Comparison of ENCODE assay signal across 1 fruit fly cellular context in the genomic region with DNA sequence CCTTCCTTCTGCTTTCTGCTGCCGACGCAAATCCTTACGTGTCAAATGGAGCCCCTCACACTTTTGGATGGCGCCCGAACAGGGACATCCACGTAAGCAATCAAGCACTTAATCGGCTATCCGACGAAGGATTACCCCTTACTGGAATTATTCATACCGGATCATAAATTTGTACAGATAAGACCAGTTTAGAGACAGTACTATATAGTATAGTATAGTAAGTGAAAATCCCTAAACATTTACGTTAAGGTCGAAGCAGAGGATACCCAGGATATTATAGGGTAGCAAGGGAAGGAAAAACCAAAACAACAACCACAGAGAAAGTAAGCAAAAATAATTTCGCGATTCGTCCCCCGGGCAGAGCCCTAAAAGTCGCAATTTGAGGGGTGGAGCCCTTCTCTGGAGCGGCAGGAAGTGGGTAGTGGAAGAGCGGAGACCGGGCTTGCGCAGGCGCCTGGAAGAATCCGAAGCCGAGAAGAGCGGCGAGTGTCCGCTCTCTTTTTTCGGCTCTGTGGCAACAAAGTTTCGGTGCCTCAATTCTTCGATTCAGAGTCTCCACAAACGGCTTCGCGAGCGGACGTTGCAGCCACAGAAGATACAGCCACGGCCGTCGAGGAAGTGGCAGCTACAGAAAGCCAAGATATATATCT.
TF ChIP-seq lines count a peak whose summit lies in the region.

No protein-coding gene starts in this region.

TF ChIP-seq in whole organism, embryonic, 481 proteins besides CTCF, POLR2A, EP300 and RAD21 (continued from another document and continues in another):
- TF ChIP-seq cato (GFP tag; optimal IDR thresholded peaks at IDR 0.05; lab: Kevin White, UChicago; ENCODE audit: borderline replicate concordance) (no peak), vnd (GFP tag; IDR thresholded peaks at IDR 0.05; lab: Robert Waterston, UW; ENCODE audit: partially characterized antibody) (no peak), gcm (GFP tag; optimal IDR thresholded peaks at IDR 0.05; lab: Kevin White, UChicago) (no peak), mirr (GFP tag; optimal IDR thresholded peaks at IDR 0.05; lab: Kevin White, UChicago) (peak; percentile 19), CG2889 (GFP tag; IDR thresholded peaks at IDR 0.05; lab: Robert Waterston, UW) (peak; percentile 48; the same call in 1 of the 3 replicates), Rx (GFP tag; IDR thresholded peaks at IDR 0.05; lab: Robert Waterston, UW) (0 out of 2 replicates have a peak, but pooled peaks have one; percentile 21), CG1832 (GFP tag; optimal IDR thresholded peaks at IDR 0.05; lab: Kevin White, UChicago) (no peak), CG7271 (tag; optimal IDR thresholded peaks at IDR 0.05; lab: Kevin White, UChicago) (no peak), CG3065 (GFP tag; optimal IDR thresholded peaks at IDR 0.05; lab: Kevin White, UChicago) (no peak), HLH4C (GFP tag; IDR thresholded peaks at IDR 0.05; lab: Robert Waterston, UW; ENCODE audit: partially characterized antibody) (no peak), repo (GFP tag; optimal IDR thresholded peaks at IDR 0.05; lab: Kevin White, UChicago) (no peak), p53 (GFP tag; optimal IDR thresholded peaks at IDR 0.05; lab: Kevin White, UChicago) (no peak), ems (GFP tag; optimal IDR thresholded peaks at IDR 0.05; lab: Kevin White, UChicago) (peak; percentile 70), mam (GFP tag; optimal IDR thresholded peaks at IDR 0.05; lab: Kevin White, UChicago) (peak; percentile 76), CG3995 (GFP tag; optimal IDR thresholded peaks at IDR 0.05; lab: Kevin White, UChicago) (peak; percentile 34), CHES-1-like (GFP tag; optimal IDR thresholded peaks at IDR 0.05; lab: Kevin White, UChicago) (peak; percentile 74), Ada2b (GFP tag; IDR thresholded peaks at IDR 0.05; lab: Robert Waterston, UW) (peak; percentile 64), dimm (GFP tag; IDR thresholded peaks at IDR 0.05; lab: Robert Waterston, UW) (0 out of 2 replicates have a peak, but pooled peaks have one; percentile 6), Dad (GFP tag; optimal IDR thresholded peaks at IDR 0.05; lab: Kevin White, UChicago) (peak; percentile 56), Poxn (GFP tag; IDR thresholded peaks at IDR 0.05; lab: Robert Waterston, UW) (0 out of 2 replicates have a peak, but pooled peaks have one; percentile 9), CG12299 (tag; optimal IDR thresholded peaks at IDR 0.05; lab: Kevin White, UChicago) (no peak), Nf-YA (GFP tag; IDR thresholded peaks at IDR 0.05; lab: Robert Waterston, UW) (0 out of 2 replicates have a peak, but pooled peaks have one; percentile 13), CG7928 (GFP tag; optimal IDR thresholded peaks at IDR 0.05; lab: Kevin White, UChicago) (no peak), danr (GFP tag; IDR thresholded peaks at IDR 0.05; lab: Robert Waterston, UW) (peak; percentile 36; the same call in 1 of the 2 replicates), CG6791 (GFP tag; IDR thresholded peaks at IDR 0.05; lab: Robert Waterston, UW; ENCODE audit: partially characterized antibody) (no peak), Ptx1 (GFP tag; IDR thresholded peaks at IDR 0.05; lab: Robert Waterston, UW) (peak; percentile 78), cad (GFP tag; optimal IDR thresholded peaks at IDR 0.05; lab: Kevin White, UChicago) (no peak), CG30403 (GFP tag; optimal IDR thresholded peaks at IDR 0.05; lab: Kevin White, UChicago) (peak; percentile 69), CG2202 (tag; optimal IDR thresholded peaks at IDR 0.05; lab: Kevin White, UChicago) (no peak), Lim3 (GFP tag; IDR thresholded peaks at IDR 0.05; lab: Robert Waterston, UW) (no peak), Eip74EF (GFP tag; optimal IDR thresholded peaks at IDR 0.05; lab: Kevin White, UChicago) (no peak), CG4282 (GFP tag; optimal IDR thresholded peaks at IDR 0.05; lab: Kevin White, UChicago) (peak; percentile 8), Ets97D (GFP tag; optimal IDR thresholded peaks at IDR 0.05; lab: Kevin White, UChicago) (peak; percentile 24), exex (tag; optimal IDR thresholded peaks at IDR 0.05; lab: Kevin White, UChicago) (peak; percentile 45), zen2 (GFP tag; IDR thresholded peaks at IDR 0.05; lab: Robert Waterston, UW; ENCODE audit: partially characterized antibody) (no peak), tap (tag; optimal IDR thresholded peaks at IDR 0.05; lab: Kevin White, UChicago) (peak; percentile 52), CG4617 (GFP tag; optimal IDR thresholded peaks at IDR 0.05; lab: Kevin White, UChicago; ENCODE audit: borderline replicate concordance) (no peak), CG10274 (GFP tag; optimal IDR thresholded peaks at IDR 0.05; lab: Kevin White, UChicago) (no peak), eve (GFP tag; optimal IDR thresholded peaks at IDR 0.05; lab: Kevin White, UChicago) (peak in 1 of 2 experiments; percentile 29), wor (GFP tag; IDR thresholded peaks at IDR 0.05; lab: Robert Waterston, UW) (peak; percentile 32; the same call in 1 of the 2 replicates), Dp (GFP tag; optimal IDR thresholded peaks at IDR 0.05; lab: Kevin White, UChicago) (no peak), CG2875 (GFP tag; optimal IDR thresholded peaks at IDR 0.05; lab: Kevin White, UChicago) (no peak), CG4360 (GFP tag; IDR thresholded peaks at IDR 0.05; lab: Robert Waterston, UW) (peak; percentile 43; the same call in 1 of the 2 replicates), Fer2 (tag; optimal IDR thresholded peaks at IDR 0.05; lab: Kevin White, UChicago) (peak; percentile 36), sug (tag; optimal IDR thresholded peaks at IDR 0.05; lab: Kevin White, UChicago) (peak; percentile 22), Hsf (GFP tag; optimal IDR thresholded peaks at IDR 0.05; lab: Kevin White, UChicago) (peak; percentile 62), salm (tag; optimal IDR thresholded peaks at IDR 0.05; lab: Kevin White, UChicago) (no peak), emc (GFP tag; optimal IDR thresholded peaks at IDR 0.05; lab: Kevin White, UChicago) (peak; percentile 10), Sin3A (optimal IDR thresholded peaks at IDR 0.05; lab: Kevin White, UChicago) (no peak), CG9797 (GFP tag; optimal IDR thresholded peaks at IDR 0.05; lab: Kevin White, UChicago) (no peak), otp (GFP tag; IDR thresholded peaks at IDR 0.05; lab: Robert Waterston, UW) (0 out of 3 replicates have a peak, but pooled peaks have one; percentile 14), Usf (GFP tag; optimal IDR thresholded peaks at IDR 0.05; lab: Kevin White, UChicago) (no peak), ewg (GFP tag; optimal IDR thresholded peaks at IDR 0.05; lab: Kevin White, UChicago) (peak; percentile 18), CG16863 (GFP tag; optimal IDR thresholded peaks at IDR 0.05; lab: Kevin White, UChicago) (peak; percentile 28), sna (GFP tag; IDR thresholded peaks at IDR 0.05; lab: Robert Waterston, UW; ENCODE audit: partially characterized antibody) (no peak), fd96Cb (tag; optimal IDR thresholded peaks at IDR 0.05; lab: Kevin White, UChicago) (peak; percentile 37), CG17829 (tag; optimal IDR thresholded peaks at IDR 0.05; lab: Kevin White, UChicago) (no peak), ham (GFP tag; IDR thresholded peaks at IDR 0.05; lab: Robert Waterston, UW) (no peak), crp (GFP tag; optimal IDR thresholded peaks at IDR 0.05; lab: Kevin White, UChicago) (no peak), CG12155 (GFP tag; optimal IDR thresholded peaks at IDR 0.05; lab: Kevin White, UChicago) (peak; percentile 60), Ravus (GFP tag; IDR thresholded peaks at IDR 0.05; lab: Robert Waterston, UW) (no peak), Hr3 (GFP tag; optimal IDR thresholded peaks at IDR 0.05; lab: Kevin White, UChicago) (peak; percentile 12), CG43689 (GFP tag; IDR thresholded peaks at IDR 0.05; lab: Robert Waterston, UW) (0 out of 2 replicates have a peak, but pooled peaks have one; percentile 17), CG3407 (GFP tag; optimal IDR thresholded peaks at IDR 0.05; lab: Kevin White, UChicago) (no peak), Asciz (GFP tag; optimal IDR thresholded peaks at IDR 0.05; lab: Kevin White, UChicago) (peak; percentile 10), NC2β (GFP tag; optimal IDR thresholded peaks at IDR 0.05; lab: Kevin White, UChicago) (peak; percentile 14), sob (GFP tag; IDR thresholded peaks at IDR 0.05; lab: Robert Waterston, UW) (peak; percentile 73), CG10565 (GFP tag; optimal IDR thresholded peaks at IDR 0.05; lab: Kevin White, UChicago) (no peak), chif (GFP tag; optimal IDR thresholded peaks at IDR 0.05; lab: Kevin White, UChicago) (peak; percentile 30 to 70), Awh (GFP tag; IDR thresholded peaks at IDR 0.05; lab: Robert Waterston, UW) (0 out of 2 replicates have a peak, but pooled peaks have one; percentile 13), lov (optimal IDR thresholded peaks at IDR 0.05; lab: Kevin White, UChicago) (no peak), lov (GFP tag; IDR thresholded peaks at IDR 0.05; lab: Robert Waterston, UW) (no peak), CG10543 (GFP tag; optimal IDR thresholded peaks at IDR 0.05; lab: Kevin White, UChicago) (no peak), CG5953 (GFP tag; IDR thresholded peaks at IDR 0.05; lab: Robert Waterston, UW) (no peak), nom (GFP tag; optimal IDR thresholded peaks at IDR 0.05; lab: Kevin White, UChicago) (peak; percentile 31), sim (GFP tag; IDR thresholded peaks at IDR 0.05; lab: Robert Waterston, UW) (0 out of 2 replicates have a peak, but pooled peaks have one; percentile 10), GATAe (GFP tag; conservative IDR thresholded peaks at IDR 0.05; lab: Robert Waterston, UW) (no peak; the same call in 1 of the 2 replicates), vvl (GFP tag; IDR thresholded peaks at IDR 0.05; lab: Robert Waterston, UW) (peak; percentile 81), Atf-2 (GFP tag; optimal IDR thresholded peaks at IDR 0.05; lab: Kevin White, UChicago) (peak; percentile 37), zen (tag; optimal IDR thresholded peaks at IDR 0.05; lab: Kevin White, UChicago) (peak; percentile 2), CG7372 (GFP tag; IDR thresholded peaks at IDR 0.05; lab: Robert Waterston, UW) (0 out of 2 replicates have a peak, but pooled peaks have one; percentile 29), sisA (GFP tag; IDR thresholded peaks at IDR 0.05; lab: Robert Waterston, UW) (peak; percentile 51), pum (GFP tag; optimal IDR thresholded peaks at IDR 0.05; lab: Kevin White, UChicago) (peak; percentile 39), Sox102F (GFP tag; optimal IDR thresholded peaks at IDR 0.05; lab: Kevin White, UChicago) (peak; percentile 36), H15 (GFP tag; IDR thresholded peaks at IDR 0.05; lab: Robert Waterston, UW) (0 out of 3 replicates have a peak, but pooled peaks have one; percentile 55), Oaz (GFP tag; IDR thresholded peaks at IDR 0.05; lab: Robert Waterston, UW) (no peak), CG6813 (GFP tag; optimal IDR thresholded peaks at IDR 0.05; lab: Kevin White, UChicago) (peak; percentile 68), Dbx (GFP tag; IDR thresholded peaks at IDR 0.05; lab: Robert Waterston, UW) (peak; percentile 91), tio (GFP tag; optimal IDR thresholded peaks at IDR 0.05; lab: Kevin White, UChicago) (peak; percentile 8), ttk (GFP tag; IDR thresholded peaks at IDR 0.05; lab: Robert Waterston, UW) (peak; percentile 49; the same call in 1 of the 2 replicates), CG3163 (GFP tag; optimal IDR thresholded peaks at IDR 0.05; lab: Kevin White, UChicago) (peak; percentile 47), CG8478 (optimal IDR thresholded peaks at IDR 0.05; lab: Kevin White, UChicago) (no peak), ken (GFP tag; IDR thresholded peaks at IDR 0.05; lab: Robert Waterston, UW) (no peak), HLH54F (GFP tag; optimal IDR thresholded peaks at IDR 0.05; lab: Kevin White, UChicago) (peak; percentile 78), CG31365 (tag; optimal IDR thresholded peaks at IDR 0.05; lab: Kevin White, UChicago) (peak; percentile 28), CG5245 (GFP tag; optimal IDR thresholded peaks at IDR 0.05; lab: Kevin White, UChicago) (no peak), knrl (GFP tag; IDR thresholded peaks at IDR 0.05; lab: Robert Waterston, UW; ENCODE audit: partially characterized antibody) (no peak), CG2120 (GFP tag; optimal IDR thresholded peaks at IDR 0.05; lab: Kevin White, UChicago) (peak; percentile 93), CG17802 (tag; optimal IDR thresholded peaks at IDR 0.05; lab: Kevin White, UChicago) (no peak), NFAT (GFP tag; IDR thresholded peaks at IDR 0.05; lab: Robert Waterston, UW) (peak; percentile 46), CG12769 (tag; optimal IDR thresholded peaks at IDR 0.05; lab: Kevin White, UChicago) (peak; percentile 92), CG2199 (GFP tag; IDR thresholded peaks at IDR 0.05; lab: Robert Waterston, UW) (no peak), CG11093 (GFP tag; IDR thresholded peaks at IDR 0.05; lab: Robert Waterston, UW) (0 out of 3 replicates have a peak, but pooled peaks have one; percentile 37), ato (GFP tag; IDR thresholded peaks at IDR 0.05; lab: Robert Waterston, UW; ENCODE audit: partially characterized antibody) (no peak), ash1 (GFP tag; optimal IDR thresholded peaks at IDR 0.05; lab: Kevin White, UChicago) (peak; percentile 37), Six4 (GFP tag; optimal IDR thresholded peaks at IDR 0.05; lab: Kevin White, UChicago) (no peak), dmrt99B (tag; optimal IDR thresholded peaks at IDR 0.05; lab: Kevin White, UChicago) (peak; percentile 72), Atf3 (GFP tag; optimal IDR thresholded peaks at IDR 0.05; lab: Kevin White, UChicago) (peak; percentile 13), inv (GFP tag; IDR thresholded peaks at IDR 0.05; lab: Robert Waterston, UW; ENCODE audit: partially characterized antibody) (no peak), CG34376 (GFP tag; optimal IDR thresholded peaks at IDR 0.05; lab: Kevin White, UChicago) (peak; percentile 2), grau (tag; optimal IDR thresholded peaks at IDR 0.05; lab: Kevin White, UChicago) (peak; percentile 74), toy (GFP tag; IDR thresholded peaks at IDR 0.05; lab: Robert Waterston, UW) (peak; percentile 53; the same call in 1 of the 2 replicates), CG16813 (GFP tag; IDR thresholded peaks at IDR 0.05; lab: Robert Waterston, UW; ENCODE audit: partially characterized antibody) (no peak), BtbVII (GFP tag; optimal IDR thresholded peaks at IDR 0.05; lab: Kevin White, UChicago) (peak; percentile 70), pan (optimal IDR thresholded peaks at IDR 0.05; lab: Kevin White, UChicago) (no peak), pan (GFP tag; optimal IDR thresholded peaks at IDR 0.05 in 1 of 2, IDR thresholded peaks at IDR 0.05 in 1 of 2) (peak in 1 of 2 experiments; percentile 80), CG1602 (GFP tag; optimal IDR thresholded peaks at IDR 0.05; lab: Kevin White, UChicago) (no peak), CG3726 (GFP tag; IDR thresholded peaks at IDR 0.05; lab: Robert Waterston, UW) (no peak; the same call in 2 of the 3 replicates), z (GFP tag; IDR thresholded peaks at IDR 0.05; lab: Robert Waterston, UW) (no peak)
